3 worm cellular contexts compared by ENCODE assay signal in genomic region chrIV:7845585-7845984, ce11.
TF ChIP-seq lines count a peak whose summit lies in the region.

No protein-coding gene starts in this region.

TF ChIP-seq in whole organism, L1 larva, 84 proteins besides CTCF, POLR2A, EP300 and RAD21 (continued from another document and continues in another):
- TF ChIP-seq nhr-12 (tag; optimal IDR thresholded peaks at IDR 0.05; lab: Kevin White, UChicago) (no peak), tlp-1 (tag; optimal IDR thresholded peaks at IDR 0.05; lab: Kevin White, UChicago) (no peak), skn-1 (tag; optimal IDR thresholded peaks at IDR 0.05; lab: Kevin White, UChicago) (peak; percentile 76), ceh-88 (GFP tag; IDR thresholded peaks at IDR 0.05; lab: Robert Waterston, UW) (no peak), efl-1 (optimal IDR thresholded peaks at IDR 0.05; lab: Kevin White, UChicago) (peak; percentile 62 to 67), efl-1 (GFP tag; optimal IDR thresholded peaks at IDR 0.05 in 1 of 2; lab: Kevin White, UChicago) (peak; percentile 38 to 93), hlh-17 (GFP tag; optimal IDR thresholded peaks at IDR 0.05; lab: Kevin White, UChicago; ENCODE audit: borderline replicate concordance) (no peak), ztf-4 (tag; optimal IDR thresholded peaks at IDR 0.05; lab: Kevin White, UChicago) (peak; percentile 61), zag-1 (tag; optimal IDR thresholded peaks at IDR 0.05; lab: Kevin White, UChicago) (no peak), aly-2 (tag; optimal IDR thresholded peaks at IDR 0.05; lab: Kevin White, UChicago) (no peak), xbp-1 (tag; optimal IDR thresholded peaks at IDR 0.05; lab: Kevin White, UChicago) (peak; percentile 63), fkh-4 (tag; optimal IDR thresholded peaks at IDR 0.05; lab: Kevin White, UChicago; ENCODE audit: borderline replicate concordance) (no peak), irx-1 (tag; optimal IDR thresholded peaks at IDR 0.05; lab: Kevin White, UChicago) (peak; percentile 70), nhr-85 (tag; lab: Kevin White, UChicago) (peak; percentile 89), unc-62 (GFP tag; optimal IDR thresholded peaks at IDR 0.05; lab: Kevin White, UChicago) (no peak), ztf-11 (tag; optimal IDR thresholded peaks at IDR 0.05; lab: Kevin White, UChicago) (peak in 1 of 2 experiments; percentile 70), sptf-1 (tag; optimal IDR thresholded peaks at IDR 0.05; lab: Kevin White, UChicago) (no peak), efl-3 (GFP tag; optimal IDR thresholded peaks at IDR 0.05; lab: Kevin White, UChicago) (no peak), nhr-11 (tag; optimal IDR thresholded peaks at IDR 0.05; lab: Kevin White, UChicago) (no peak), swsn-7 (tag; optimal IDR thresholded peaks at IDR 0.05; lab: Kevin White, UChicago) (peak; percentile 79), nhr-77 (tag; optimal IDR thresholded peaks at IDR 0.05; lab: Kevin White, UChicago) (peak; percentile 21), lin-15B (tag; optimal IDR thresholded peaks at IDR 0.05; lab: Kevin White, UChicago) (peak; percentile 15), nhr-47 (tag; optimal IDR thresholded peaks at IDR 0.05; lab: Kevin White, UChicago) (peak; percentile 82), mab-9 (GFP tag; IDR thresholded peaks at IDR 0.05; lab: Robert Waterston, UW) (peak; percentile 56), nhr-71 (tag; optimal IDR thresholded peaks at IDR 0.05; lab: Kevin White, UChicago) (peak; percentile 85), Y116A8C.19 (tag; optimal IDR thresholded peaks at IDR 0.05; lab: Kevin White, UChicago; ENCODE audit: borderline replicate concordance) (no peak), hlh-4 (tag; optimal IDR thresholded peaks at IDR 0.05; lab: Kevin White, UChicago) (no peak), nhr-84 (tag; optimal IDR thresholded peaks at IDR 0.05; lab: Kevin White, UChicago) (no peak), pag-3 (tag; optimal IDR thresholded peaks at IDR 0.05; lab: Kevin White, UChicago; ENCODE audit: borderline replicate concordance, insufficient read depth) (no peak), nhr-90 (tag; optimal IDR thresholded peaks at IDR 0.05; lab: Kevin White, UChicago; ENCODE audit: poor library complexity) (peak; percentile 67), ceh-90 (tag; optimal IDR thresholded peaks at IDR 0.05; lab: Kevin White, UChicago) (no peak), dsc-1 (tag; optimal IDR thresholded peaks at IDR 0.05; lab: Kevin White, UChicago) (peak; percentile 54), nhr-76 (tag; optimal IDR thresholded peaks at IDR 0.05; lab: Kevin White, UChicago) (no peak), alr-1 (tag; optimal IDR thresholded peaks at IDR 0.05; lab: Kevin White, UChicago; ENCODE audit: borderline replicate concordance) (no peak), tbx-2 (tag; optimal IDR thresholded peaks at IDR 0.05; lab: Kevin White, UChicago) (peak; percentile 76), sup-37 (GFP tag; optimal IDR thresholded peaks at IDR 0.05; lab: Kevin White, UChicago) (no peak), dpl-1 (GFP tag; optimal IDR thresholded peaks at IDR 0.05; lab: Kevin White, UChicago) (peak; percentile 39 to 54 (median 52)), snu-23 (GFP tag; optimal IDR thresholded peaks at IDR 0.05; lab: Kevin White, UChicago) (peak; percentile 86), isw-1 (GFP tag; IDR thresholded peaks at IDR 0.05; lab: Robert Waterston, UW) (peak; percentile 43), nhr-28 (tag; optimal IDR thresholded peaks at IDR 0.05; lab: Kevin White, UChicago) (no peak), nhr-20 (tag; optimal IDR thresholded peaks at IDR 0.05; lab: Kevin White, UChicago) (peak; percentile 78), lir-3 (tag; optimal IDR thresholded peaks at IDR 0.05; lab: Kevin White, UChicago; ENCODE audit: poor library complexity) (no peak), rnt-1 (tag; optimal IDR thresholded peaks at IDR 0.05; lab: Kevin White, UChicago) (peak; percentile 67)

TF ChIP-seq in whole organism, L3 larva, 47 proteins besides CTCF, POLR2A, EP300 and RAD21 (continued from another document):
- TF ChIP-seq ceh-28 (tag; optimal IDR thresholded peaks at IDR 0.05; lab: Kevin White, UChicago) (peak; percentile 48), skn-1 (tag; optimal IDR thresholded peaks at IDR 0.05; lab: Kevin White, UChicago) (peak; percentile 74), nhr-11 (tag; optimal IDR thresholded peaks at IDR 0.05; lab: Kevin White, UChicago) (no peak), nhr-12 (tag; optimal IDR thresholded peaks at IDR 0.05; lab: Kevin White, UChicago) (no peak), nhr-77 (tag; optimal IDR thresholded peaks at IDR 0.05; lab: Kevin White, UChicago) (no peak), sea-2 (GFP tag; optimal IDR thresholded peaks at IDR 0.05; lab: Kevin White, UChicago) (no peak), aly-2 (tag; optimal IDR thresholded peaks at IDR 0.05; lab: Kevin White, UChicago) (no peak), pha-4 (tag; optimal IDR thresholded peaks at IDR 0.05; lab: Kevin White, UChicago) (peak; percentile 70), R02D3.7 (tag; optimal IDR thresholded peaks at IDR 0.05; lab: Kevin White, UChicago) (no peak), eor-1 (tag; optimal IDR thresholded peaks at IDR 0.05; lab: Kevin White, UChicago) (no peak), ZK546.5 (tag; optimal IDR thresholded peaks at IDR 0.05; lab: Kevin White, UChicago) (no peak), ceh-9 (tag; optimal IDR thresholded peaks at IDR 0.05; lab: Kevin White, UChicago) (no peak), nhr-237 (tag; optimal IDR thresholded peaks at IDR 0.05; lab: Kevin White, UChicago) (no peak), ceh-82 (tag; optimal IDR thresholded peaks at IDR 0.05; lab: Kevin White, UChicago) (no peak), lsy-12 (tag; optimal IDR thresholded peaks at IDR 0.05; lab: Kevin White, UChicago) (peak; percentile 48), egl-27 (tag; optimal IDR thresholded peaks at IDR 0.05; lab: Kevin White, UChicago) (no peak), elt-2 (tag; optimal IDR thresholded peaks at IDR 0.05; lab: Kevin White, UChicago) (peak; percentile 63), lin-39 (tag; optimal IDR thresholded peaks at IDR 0.05; lab: Kevin White, UChicago) (peak; percentile 70), snpc-4 (tag; optimal IDR thresholded peaks at IDR 0.05; lab: Kevin White, UChicago) (peak; percentile 59), lin-15B (tag; optimal IDR thresholded peaks at IDR 0.05; lab: Kevin White, UChicago) (peak; percentile 23), hmg-11 (tag; optimal IDR thresholded peaks at IDR 0.05; lab: Kevin White, UChicago) (peak; percentile 98), nhr-23 (tag; optimal IDR thresholded peaks at IDR 0.05; lab: Kevin White, UChicago) (peak; percentile 49), tbx-2 (tag; optimal IDR thresholded peaks at IDR 0.05; lab: Kevin White, UChicago) (peak; percentile 60), mdl-1 (tag; optimal IDR thresholded peaks at IDR 0.05; lab: Kevin White, UChicago) (no peak), nfya-1 (tag; optimal IDR thresholded peaks at IDR 0.05; lab: Kevin White, UChicago; ENCODE audit: insufficient read depth) (peak; percentile 96), zag-1 (tag; optimal IDR thresholded peaks at IDR 0.05; lab: Kevin White, UChicago) (no peak), jun-1 (tag; optimal IDR thresholded peaks at IDR 0.05; lab: Kevin White, UChicago) (peak; percentile 53)

TF ChIP-seq in whole organism, young adult, 124 proteins besides CTCF, POLR2A, EP300 and RAD21 (continued from another document and continues in another):
- TF ChIP-seq K12H6.12 (tag; optimal IDR thresholded peaks at IDR 0.05; lab: Kevin White, UChicago) (peak; percentile 79), lsy-27 (tag; optimal IDR thresholded peaks at IDR 0.05; lab: Kevin White, UChicago; ENCODE audit: borderline replicate concordance, insufficient read depth) (peak; percentile 51), ceh-27 (GFP tag; optimal IDR thresholded peaks at IDR 0.05; lab: Kevin White, UChicago) (peak; percentile 82), zfh-2 (GFP tag; conservative IDR thresholded peaks at IDR 0.05; lab: Robert Waterston, UW) (peak; percentile 97), F52B5.7 (tag; optimal IDR thresholded peaks at IDR 0.05; lab: Kevin White, UChicago) (peak; percentile 78), aptf-2 (GFP tag; conservative IDR thresholded peaks at IDR 0.05; lab: Robert Waterston, UW) (no peak), lin-40 (tag; optimal IDR thresholded peaks at IDR 0.05; lab: Kevin White, UChicago) (peak; percentile 77), attf-5 (GFP tag; optimal IDR thresholded peaks at IDR 0.05; lab: Kevin White, UChicago) (peak; percentile 56), tlf-1 (GFP tag; optimal IDR thresholded peaks at IDR 0.05; lab: Kevin White, UChicago) (no peak), B0261.1 (tag; optimal IDR thresholded peaks at IDR 0.05; lab: Kevin White, UChicago) (no peak), T26A5.8 (tag; optimal IDR thresholded peaks at IDR 0.05; lab: Kevin White, UChicago) (no peak), mxl-1 (tag; optimal IDR thresholded peaks at IDR 0.05; lab: Kevin White, UChicago) (no peak), D2030.7 (GFP tag; IDR thresholded peaks at IDR 0.05; lab: Robert Waterston, UW) (no peak), F33H1.4 (GFP tag; IDR thresholded peaks at IDR 0.05; lab: Robert Waterston, UW) (no peak), cebp-1 (GFP tag; IDR thresholded peaks at IDR 0.05; lab: Robert Waterston, UW) (no peak), cebp-1 (tag; optimal IDR thresholded peaks at IDR 0.05; lab: Kevin White, UChicago) (peak; percentile 77), mcd-1 (GFP tag; IDR thresholded peaks at IDR 0.05; lab: Robert Waterston, UW) (peak; percentile 67), madf-8 (GFP tag; conservative IDR thresholded peaks at IDR 0.05; lab: Robert Waterston, UW) (no peak), sptf-2 (GFP tag; optimal IDR thresholded peaks at IDR 0.05; lab: Kevin White, UChicago) (no peak), ama-1 (optimal IDR thresholded peaks at IDR 0.05; lab: Kevin White, UChicago) (no peak), ama-1 (GFP tag; optimal IDR thresholded peaks at IDR 0.05; lab: Kevin White, UChicago) (no peak), Y79H2A.3 (GFP tag; conservative IDR thresholded peaks at IDR 0.05; lab: Robert Waterston, UW) (no peak), madf-6 (GFP tag; IDR thresholded peaks at IDR 0.05; lab: Robert Waterston, UW) (no peak), nfyb-1 (GFP tag; IDR thresholded peaks at IDR 0.05; lab: Robert Waterston, UW) (0 out of 2 replicates have a peak, but pooled peaks have one; percentile 56), egl-44 (GFP tag; IDR thresholded peaks at IDR 0.05; lab: Robert Waterston, UW) (0 out of 2 replicates have a peak, but pooled peaks have one; percentile 21), lag-1 (GFP tag; IDR thresholded peaks at IDR 0.05; lab: Robert Waterston, UW) (no peak), F23B12.7 (tag; optimal IDR thresholded peaks at IDR 0.05; lab: Kevin White, UChicago; ENCODE audit: insufficient read depth) (no peak), hsf-1 (GFP tag; IDR thresholded peaks at IDR 0.05; lab: Robert Waterston, UW) (no peak), somi-1 (GFP tag; optimal IDR thresholded peaks at IDR 0.05; lab: Kevin White, UChicago) (peak; percentile 5), efl-1 (GFP tag; optimal IDR thresholded peaks at IDR 0.05; lab: Kevin White, UChicago) (no peak), F37B4.10 (GFP tag; IDR thresholded peaks at IDR 0.05; lab: Robert Waterston, UW) (no peak), attf-3 (GFP tag; conservative IDR thresholded peaks at IDR 0.05; lab: Robert Waterston, UW) (no peak), unc-130 (GFP tag; optimal IDR thresholded peaks at IDR 0.05; lab: Kevin White, UChicago) (no peak), sdz-38 (tag; optimal IDR thresholded peaks at IDR 0.05; lab: Kevin White, UChicago) (no peak), ccch-3 (GFP tag; optimal IDR thresholded peaks at IDR 0.05; lab: Kevin White, UChicago) (no peak), ekl-4 (GFP tag; IDR thresholded peaks at IDR 0.05; lab: Robert Waterston, UW) (0 out of 2 replicates have a peak, but pooled peaks have one; percentile 53), F10E7.11 (tag; optimal IDR thresholded peaks at IDR 0.05; lab: Kevin White, UChicago) (peak; percentile 6), lin-54 (GFP tag; optimal IDR thresholded peaks at IDR 0.05; lab: Kevin White, UChicago) (peak; percentile 22), dox-1 (GFP tag; IDR thresholded peaks at IDR 0.05; lab: Robert Waterston, UW) (peak; percentile 77; the same call in 1 of the 2 replicates), hmg-1.2 (GFP tag; IDR thresholded peaks at IDR 0.05; lab: Robert Waterston, UW) (peak; percentile 80), snpc-1.1 (tag; optimal IDR thresholded peaks at IDR 0.05; lab: Kevin White, UChicago; ENCODE audit: insufficient read depth) (no peak), ceh-100 (GFP tag; IDR thresholded peaks at IDR 0.05; lab: Robert Waterston, UW) (peak; percentile 57), repo-1 (tag; optimal IDR thresholded peaks at IDR 0.05; lab: Kevin White, UChicago) (peak; percentile 71), ZK185.1 (tag; optimal IDR thresholded peaks at IDR 0.05; lab: Kevin White, UChicago; ENCODE audit: poor library complexity, severe bottlenecking) (peak; percentile 27), rcor-1 (GFP tag; IDR thresholded peaks at IDR 0.05; lab: Robert Waterston, UW) (no peak; the same call in 1 of the 2 replicates), hrde-1 (tag; optimal IDR thresholded peaks at IDR 0.05; lab: Kevin White, UChicago; ENCODE audit: borderline replicate concordance) (no peak), ceh-58 (GFP tag; IDR thresholded peaks at IDR 0.05; lab: Robert Waterston, UW) (no peak), nhr-80 (tag; optimal IDR thresholded peaks at IDR 0.05; lab: Kevin White, UChicago) (peak; percentile 60), B0336.3 (GFP tag; IDR thresholded peaks at IDR 0.05; lab: Robert Waterston, UW) (peak; percentile 79), F22D6.2 (tag; optimal IDR thresholded peaks at IDR 0.05; lab: Kevin White, UChicago) (no peak), F57A8.1 (GFP tag; optimal IDR thresholded peaks at IDR 0.05; lab: Kevin White, UChicago) (no peak), nfya-1 (tag; optimal IDR thresholded peaks at IDR 0.05; lab: Kevin White, UChicago; ENCODE audit: borderline replicate concordance, insufficient read depth) (no peak), gei-17 (GFP tag; optimal IDR thresholded peaks at IDR 0.05; lab: Kevin White, UChicago) (peak; percentile 46), xnd-1 (tag; optimal IDR thresholded peaks at IDR 0.05; lab: Kevin White, UChicago) (no peak), rec-8 (tag; optimal IDR thresholded peaks at IDR 0.05; lab: Kevin White, UChicago) (no peak), Y56A3A.18 (GFP tag; IDR thresholded peaks at IDR 0.05; lab: Robert Waterston, UW) (peak; percentile 59; the same call in 1 of the 2 replicates), Y53G8AR.9 (GFP tag; conservative IDR thresholded peaks at IDR 0.05; lab: Robert Waterston, UW) (no peak), rpc-1 (optimal IDR thresholded peaks at IDR 0.05; lab: Kevin White, UChicago) (no peak), rpc-1 (tag; optimal IDR thresholded peaks at IDR 0.05; lab: Kevin White, UChicago) (no peak), nhr-90 (tag; optimal IDR thresholded peaks at IDR 0.05; lab: Kevin White, UChicago) (peak; percentile 66), bed-1 (GFP tag; IDR thresholded peaks at IDR 0.05; lab: Robert Waterston, UW) (no peak), die-1 (tag; optimal IDR thresholded peaks at IDR 0.05; lab: Kevin White, UChicago) (peak; percentile 53), dpl-1 (GFP tag; optimal IDR thresholded peaks at IDR 0.05; lab: Kevin White, UChicago) (no peak), tbp1 (GFP tag; optimal IDR thresholded peaks at IDR 0.05; lab: Kevin White, UChicago) (peak; percentile 30), B0035.1 (tag; optimal IDR thresholded peaks at IDR 0.05; lab: Kevin White, UChicago) (no peak), ztf-28 (GFP tag; IDR thresholded peaks at IDR 0.05; lab: Robert Waterston, UW) (no peak), lin-35 (GFP tag; optimal IDR thresholded peaks at IDR 0.05; lab: Kevin White, UChicago) (peak in 1 of 3 experiments; percentile 58), snpc-3.4 (tag; optimal IDR thresholded peaks at IDR 0.05; lab: Kevin White, UChicago) (no peak), B0019.2 (GFP tag; conservative IDR thresholded peaks at IDR 0.05; lab: Robert Waterston, UW) (no peak), lir-1 (GFP tag; conservative IDR thresholded peaks at IDR 0.05; lab: Robert Waterston, UW) (no peak), chd-7 (tag; optimal IDR thresholded peaks at IDR 0.05; lab: Kevin White, UChicago) (peak; percentile 67), Y95B8A.8 (GFP tag; IDR thresholded peaks at IDR 0.05; lab: Robert Waterston, UW) (no peak)
